Worm (Caenorhabditis elegans) whole organism, dauer: ENCODE data around the gene R10E4.11.

Experiments
- unc-62 ChIP-seq: sonication (generic microtip); optimal IDR thresholded peaks from 2 replicates; lab custom pipeline; 2017; ENCODE audit warnings: missing biosample characterization, missing genetic modification reagents, missing genetic modification characterization

The R10E4.11 gene

ce11 chrIII:4313061-4313962 is 12.5 kb upstream of the R10E4.11 start, which contains the start of the genes evl-14 and dcn-1:
evl-14 (minus strand) TSS chrIII:4313128.
dcn-1 (plus strand) TSS chrIII:4313912.
- no peak for TF ChIP-seq unc-62 (GFP tag; lab: Kevin White, UChicago)

- no peak for TF ChIP-seq unc-62 (GFP tag; lab: Kevin White, UChicago)
These were observed 8.5 kb upstream of the R10E4.11 start for ce11 chrIII:4309303-4309702.

ce11 chrIII:4302780-4303179 is 1.9 kb upstream of the R10E4.11 start:
- TF ChIP-seq unc-62 (GFP tag; lab: Kevin White, UChicago): no peak

ce11 chrIII:4302293-4302692 is 1.5 kb upstream of the R10E4.11 start, which contains the start of gene R10E4.9:
R10E4.9 (minus strand) TSS chrIII:4302393.
- TF ChIP-seq unc-62 (GFP tag; lab: Kevin White, UChicago): no peak

ce11 chrIII:4294153-4294862 is 6.5 kb downstream of the R10E4.11 start, which contains the start of the genes nth-1 and R10E4.7:
nth-1 (minus strand) TSS chrIII:4294253.
R10E4.7 (plus strand) TSS chrIII:4294812.
- TF ChIP-seq unc-62 (GFP tag; lab: Kevin White, UChicago): no peak

ce11 chrIII:4293108-4293507 is 7.7 kb downstream of the R10E4.11 start, which contains the start of gene R10E4.6:
R10E4.6 (plus strand) TSS chrIII:4293408.
- TF ChIP-seq unc-62 (GFP tag; lab: Kevin White, UChicago): no peak

ce11 chrIII:4291216-4291691 is 9.6 kb downstream of the R10E4.11 start, which contains the start of gene mcm-5:
mcm-5 (minus strand) TSS chrIII:4291266.
- no peak for TF ChIP-seq unc-62 (GFP tag; lab: Kevin White, UChicago)

- no peak for TF ChIP-seq unc-62 (GFP tag; lab: Kevin White, UChicago)
These were observed 10.9 kb downstream of the R10E4.11 start for ce11 chrIII:4289952-4290351.

ce11 chrIII:4287379-4287778 is 13.5 kb downstream of the R10E4.11 start, which contains the start of gene R10E4.3:
R10E4.3 (minus strand) TSS chrIII:4287479.
- TF ChIP-seq unc-62 (GFP tag; lab: Kevin White, UChicago): no peak

- TF ChIP-seq unc-62 (GFP tag; lab: Kevin White, UChicago): no peak
These were observed 16.1 kb downstream of the R10E4.11 start for ce11 chrIII:4284732-4285165.

- TF ChIP-seq unc-62 (GFP tag; lab: Kevin White, UChicago): no peak
These were observed 17.7 kb downstream of the R10E4.11 start for ce11 chrIII:4283175-4283574.

- peak; percentile 48 for TF ChIP-seq unc-62 (GFP tag; lab: Kevin White, UChicago)
These were observed 18.8 kb downstream of the R10E4.11 start for ce11 chrIII:4281955-4282618.

- no peak for TF ChIP-seq unc-62 (GFP tag; lab: Kevin White, UChicago)
These were observed 20.3 kb downstream of the R10E4.11 start, which contains the start of gene sup-26 for ce11 chrIII:4280215-4281173. sup-26 (minus strand) TSS chrIII:4280224.

- no peak for TF ChIP-seq unc-62 (GFP tag; lab: Kevin White, UChicago)
These were observed 22.6 kb downstream of the R10E4.11 start for ce11 chrIII:4278203-4278602.
